Worm (Caenorhabditis elegans): ENCODE results near the gene nlp-47.

nlp-47 gene

ce11 chrIV:5334518-5334917, 43.9 kb downstream of the nlp-47 start (continued):
- TF ChIP-seq lin-39 (tag; optimal IDR thresholded peaks at IDR 0.05), result no peak

- no peak for TF ChIP-seq ceh-16 (tag; optimal IDR thresholded peaks at IDR 0.05)
- TF ChIP-seq sma-9 (GFP tag; optimal IDR thresholded peaks at IDR 0.05), result peak; percentile 8
- no peak for TF ChIP-seq sma-9 (tag; optimal IDR thresholded peaks at IDR 0.05)
- TF ChIP-seq blmp-1 (tag; optimal IDR thresholded peaks at IDR 0.05; ENCODE audit: insufficient read depth), result peak; percentile 3
- peak; percentile 4 for TF ChIP-seq nhr-25 (tag; optimal IDR thresholded peaks at IDR 0.05)
- peak; percentile 18 for TF ChIP-seq sma-3 (GFP tag; optimal IDR thresholded peaks at IDR 0.05)
- peak; percentile 4 for TF ChIP-seq crh-2 (tag; optimal IDR thresholded peaks at IDR 0.05)
Measured at ce11 chrIV:5337649-5338048, 47.0 kb downstream of the nlp-47 start.

ce11 chrIV:5339255-5339654, 48.6 kb downstream of the nlp-47 start, which contains the start of gene Y4C6B.2:
Y4C6B.2 (plus strand) TSS chrIV:5339574.
- TF ChIP-seq nhr-11 (tag; optimal IDR thresholded peaks at IDR 0.05) (no peak), unc-39 (tag; optimal IDR thresholded peaks at IDR 0.05) (no peak), sma-9 (GFP tag; optimal IDR thresholded peaks at IDR 0.05) (no peak), sma-9 (tag; optimal IDR thresholded peaks at IDR 0.05) (no peak), snpc-4 (tag; optimal IDR thresholded peaks at IDR 0.05) (no peak), skn-1 (tag; optimal IDR thresholded peaks at IDR 0.05) (no peak), nhr-129 (tag; optimal IDR thresholded peaks at IDR 0.05) (no peak), ztf-4 (tag; optimal IDR thresholded peaks at IDR 0.05) (no peak), nhr-12 (tag; optimal IDR thresholded peaks at IDR 0.05) (no peak), peb-1 (tag; optimal IDR thresholded peaks at IDR 0.05) (no peak), unc-62 (GFP tag; optimal IDR thresholded peaks at IDR 0.05) (no peak), lin-11 (tag; optimal IDR thresholded peaks at IDR 0.05) (no peak), fos-1 (tag; optimal IDR thresholded peaks at IDR 0.05) (no peak)
